Worm (Caenorhabditis elegans) whole organism, young adult: Measurements from ENCODE around the gene K11H12.8.
A peak's percentile ranks its signal among the peaks of the same experiment; 100 is the strongest.

Experiments
- B0019.2 ChIP-seq: fragments of 200-800 bp; sonication (Bioruptor generic); conservative IDR thresholded peaks from 2 replicates; pipeline ENCODE4 v1.3.6; 2022; ENCODE audit warnings: missing genetic modification reagents, missing genetic modification characterization, missing compliant biosample characterization
- B0035.1 ChIP-seq: sonication (generic microtip); optimal IDR thresholded peaks from 2 replicates; lab custom pipeline; 2016; ENCODE audit warnings: missing genetic modification characterization, mild to moderate bottlenecking, missing compliant biosample characterization, missing genotype, missing genetic modification reagents
- C06A6.2 ChIP-seq: fragments of 200-800 bp; sonication (Bioruptor generic); conservative IDR thresholded peaks from 2 replicates; pipeline ENCODE4 v1.3.6; 2022; ENCODE audit warnings: missing genetic modification characterization, missing compliant biosample characterization
- C17E4.6 ChIP-seq: fragments of 200-800 bp; sonication (Bioruptor generic); IDR thresholded peaks from 2 replicates; pipeline ENCODE4 v1.3.6; 2022; ENCODE audit warnings: missing genetic modification reagents, missing genetic modification characterization, missing compliant biosample characterization
- F22D6.2 ChIP-seq: sonication (generic microtip); optimal IDR thresholded peaks from 2 replicates; lab custom pipeline; 2016; ENCODE audit warnings: mild to moderate bottlenecking, missing genetic modification characterization, missing compliant biosample characterization
- F52B5.7 ChIP-seq: sonication (generic microtip); optimal IDR thresholded peaks from 2 replicates; lab custom pipeline; 2016; ENCODE audit warnings: mild to moderate bottlenecking, missing genetic modification characterization, missing compliant biosample characterization
- F55B11.4 ChIP-seq: sonication (generic microtip); optimal IDR thresholded peaks from 2 replicates; lab custom pipeline; 2016; ENCODE audit warnings: missing compliant biosample characterization, missing genetic modification characterization, borderline replicate concordance; ENCODE audit not compliant: insufficient read depth
- F57C9.4 ChIP-seq: sonication (generic microtip); optimal IDR thresholded peaks from 2 replicates; lab custom pipeline; 2017; ENCODE audit warnings: mild to moderate bottlenecking, missing genetic modification characterization, missing compliant biosample characterization
- K11D2.4 ChIP-seq: fragments of 200-800 bp; sonication (Bioruptor generic); IDR thresholded peaks from 2 replicates; pipeline ENCODE4 v1.3.6; 2022; ENCODE audit warnings: missing genetic modification reagents, missing genetic modification characterization, missing compliant biosample characterization
- K12H6.12 ChIP-seq: fragments of 200-800 bp; sonication (Bioruptor generic); optimal IDR thresholded peaks from 2 replicates; lab custom pipeline; 2018; ENCODE audit warnings: mild to moderate bottlenecking, missing genetic modification characterization, missing compliant biosample characterization
- T07F8.4 ChIP-seq: sonication (generic microtip); optimal IDR thresholded peaks from 2 replicates; lab custom pipeline; 2016; ENCODE audit warnings: mild to moderate bottlenecking, missing genetic modification characterization, moderate library complexity, missing compliant biosample characterization
- Y53G8AR.9 ChIP-seq: fragments of 200-800 bp; sonication (Bioruptor generic); conservative IDR thresholded peaks from 2 replicates; pipeline ENCODE4 v1.3.6; 2022; ENCODE audit warnings: missing genetic modification reagents, missing genetic modification characterization, missing compliant biosample characterization
- Y56A3A.18 ChIP-seq: fragments of 200-800 bp; sonication (Bioruptor generic); IDR thresholded peaks from 2 replicates; pipeline ENCODE4 v1.3.6; 2022; ENCODE audit warnings: missing genetic modification reagents, missing genetic modification characterization, missing compliant biosample characterization
- attf-3 ChIP-seq: fragments of 200-800 bp; sonication (Bioruptor generic); conservative IDR thresholded peaks from 2 replicates; pipeline ENCODE4 v1.3.6; 2022; ENCODE audit warnings: missing genetic modification reagents, missing genetic modification characterization, missing compliant biosample characterization
- bed-1 ChIP-seq: fragments of 200-800 bp; sonication (Bioruptor generic); IDR thresholded peaks from 2 replicates; pipeline ENCODE4 v1.3.6; 2022; ENCODE audit warnings: missing genetic modification reagents, missing genetic modification characterization, missing compliant biosample characterization
- ceh-27 ChIP-seq: fragments of 200-800 bp; sonication (Bioruptor generic); optimal IDR thresholded peaks from 2 replicates; lab custom pipeline; 2018; ENCODE audit warnings: mild to moderate bottlenecking, missing genetic modification characterization, moderate library complexity, missing compliant biosample characterization
- ceh-58 ChIP-seq: fragments of 200-800 bp; sonication (Bioruptor generic); IDR thresholded peaks from 2 replicates; pipeline ENCODE4 v1.3.6; 2022; ENCODE audit warnings: missing genetic modification characterization, missing compliant biosample characterization
- ceh-79 ChIP-seq: sonication (generic microtip); optimal IDR thresholded peaks from 2 replicates; lab custom pipeline; 2017; ENCODE audit warnings: mild to moderate bottlenecking, missing genetic modification characterization, missing compliant biosample characterization
- efl-1 ChIP-seq: fragments of 150-350 bp; optimal IDR thresholded peaks from 2 replicates; lab custom pipeline; 2014; ENCODE audit warnings: missing biosample characterization, missing genetic modification reagents, missing genetic modification characterization
- egl-18 ChIP-seq: fragments of 200-800 bp; sonication (Bioruptor generic); IDR thresholded peaks from 2 replicates; pipeline ENCODE4 v1.3.6; 2022; ENCODE audit warnings: missing genetic modification reagents, missing genetic modification characterization, missing compliant biosample characterization
- egrh-3 ChIP-seq: fragments of 200-800 bp; sonication (Bioruptor generic); IDR thresholded peaks from 2 replicates; pipeline ENCODE4 v1.3.6; 2022; ENCODE audit warnings: missing genetic modification reagents, missing genetic modification characterization, missing compliant biosample characterization
- hlh-26 ChIP-seq: fragments of 200-800 bp; sonication (Bioruptor generic); conservative IDR thresholded peaks from 2 replicates; pipeline ENCODE4 v1.3.6; 2022; ENCODE audit warnings: missing genetic modification reagents, missing genetic modification characterization, missing compliant biosample characterization
- hrde-1 ChIP-seq: sonication (generic microtip); optimal IDR thresholded peaks from 2 replicates; lab custom pipeline; 2016; ENCODE audit warnings: missing genetic modification characterization, mild to moderate bottlenecking, missing compliant biosample characterization, moderate library complexity, missing genotype, missing genetic modification reagents, borderline replicate concordance
- hsf-1 ChIP-seq: fragments of 200-800 bp; sonication (Bioruptor generic); IDR thresholded peaks from 2 replicates; pipeline ENCODE4 v1.3.6; 2022; ENCODE audit warnings: missing genetic modification reagents, missing genetic modification characterization, missing compliant biosample characterization
- lag-1 ChIP-seq: fragments of 200-800 bp; sonication (Bioruptor generic); IDR thresholded peaks from 2 replicates; pipeline ENCODE4 v1.3.6; 2022; ENCODE audit warnings: missing genetic modification reagents, missing genetic modification characterization, missing compliant biosample characterization
- let-607 ChIP-seq, 2 experiments: fragments of 200-800 bp in 1 of 2; sonication (Bioruptor generic) in 1 of 2; sonication (generic microtip) in 1 of 2; optimal IDR thresholded peaks; 2 replicates each; lab custom pipeline; 2016 to 2018; ENCODE audit warnings: mild to moderate bottlenecking in 2 of 2, missing compliant biosample characterization in 2 of 2, missing genetic modification characterization in 2 of 2, moderate library complexity in 2 of 2, missing genotype in 1 of 2
- lin-54 ChIP-seq: fragments of 200-800 bp; sonication (Bioruptor generic); optimal IDR thresholded peaks from 2 replicates; lab custom pipeline; 2018; ENCODE audit warnings: mild to moderate bottlenecking, missing genetic modification characterization, missing compliant biosample characterization
- lir-1 ChIP-seq: fragments of 200-800 bp; sonication (Bioruptor generic); conservative IDR thresholded peaks from 2 replicates; pipeline ENCODE4 v1.3.6; 2022; ENCODE audit warnings: missing genetic modification reagents, missing genetic modification characterization, missing compliant biosample characterization
- lsl-1 ChIP-seq: fragments of 200-800 bp; sonication (Bioruptor generic); optimal IDR thresholded peaks from 2 replicates; lab custom pipeline; 2018; ENCODE audit warnings: mild to moderate bottlenecking, missing genetic modification characterization, moderate library complexity, missing compliant biosample characterization
- madf-10 ChIP-seq: sonication (generic microtip); optimal IDR thresholded peaks from 2 replicates; lab custom pipeline; 2016; ENCODE audit warnings: mild to moderate bottlenecking, missing genetic modification characterization, missing compliant biosample characterization
- madf-3 ChIP-seq: fragments of 200-800 bp; sonication (Bioruptor generic); IDR thresholded peaks from 2 replicates; pipeline ENCODE4 v1.3.6; 2022; ENCODE audit warnings: missing genetic modification reagents, missing genetic modification characterization, missing compliant biosample characterization
- madf-6 ChIP-seq: fragments of 200-800 bp; sonication (Bioruptor generic); IDR thresholded peaks from 2 replicates; pipeline ENCODE4 v1.3.6; 2022; ENCODE audit warnings: missing genetic modification reagents, missing genetic modification characterization, missing compliant biosample characterization
- mcd-1 ChIP-seq: fragments of 200-800 bp; sonication (Bioruptor generic); IDR thresholded peaks from 2 replicates; pipeline ENCODE4 v1.3.6; 2022; ENCODE audit warnings: missing genetic modification reagents, missing genetic modification characterization, missing compliant biosample characterization
- mel-28 ChIP-seq: sonication (generic microtip); optimal IDR thresholded peaks from 2 replicates; lab custom pipeline; 2016; ENCODE audit warnings: borderline replicate concordance, mild to moderate bottlenecking, missing genetic modification characterization, missing compliant biosample characterization
- mxl-1 ChIP-seq: sonication (generic microtip); optimal IDR thresholded peaks from 2 replicates; lab custom pipeline; 2016; ENCODE audit warnings: missing genetic modification characterization, missing compliant biosample characterization
- nhr-179 ChIP-seq: sonication (generic microtip); optimal IDR thresholded peaks from 2 replicates; lab custom pipeline; 2016; ENCODE audit warnings: mild to moderate bottlenecking, missing genetic modification characterization, missing compliant biosample characterization
- nhr-90 ChIP-seq: sonication (generic microtip); optimal IDR thresholded peaks from 2 replicates; lab custom pipeline; 2016; ENCODE audit warnings: missing genotype, mild to moderate bottlenecking, missing genetic modification characterization, missing compliant biosample characterization
- pha-4 ChIP-seq: fragments of 150-350 bp; sonication (generic microtip); optimal IDR thresholded peaks from 2 replicates; lab custom pipeline; 2014; ENCODE audit warnings: missing biosample characterization, missing genetic modification reagents, missing genetic modification characterization
- rcor-1 ChIP-seq: fragments of 200-800 bp; sonication (Bioruptor generic); IDR thresholded peaks from 2 replicates; pipeline ENCODE4 v1.3.6; 2022; ENCODE audit warnings: missing genetic modification reagents, missing genetic modification characterization, missing compliant biosample characterization
- sea-2 ChIP-seq: fragments of 200-800 bp; sonication (Bioruptor generic); IDR thresholded peaks from 2 replicates; pipeline ENCODE4 v1.3.6; 2022; ENCODE audit warnings: missing genetic modification characterization, missing compliant biosample characterization
- snpc-1.1 ChIP-seq: sonication (generic microtip); optimal IDR thresholded peaks from 2 replicates; lab custom pipeline; 2017; ENCODE audit warnings: missing genetic modification characterization, mild to moderate bottlenecking, missing compliant biosample characterization, antibody characterized with exemption, moderate library complexity, missing genotype, missing genetic modification reagents; ENCODE audit not compliant: insufficient read depth
- snpc-1.3 ChIP-seq: sonication (generic microtip); optimal IDR thresholded peaks from 2 replicates; lab custom pipeline; 2017; ENCODE audit warnings: missing genetic modification characterization, mild to moderate bottlenecking, missing compliant biosample characterization, antibody characterized with exemption, moderate library complexity, missing genotype, missing genetic modification reagents; ENCODE audit not compliant: insufficient read depth
- unc-130 ChIP-seq: sonication (generic microtip); optimal IDR thresholded peaks from 2 replicates; lab custom pipeline; 2016; ENCODE audit warnings: missing genetic modification reagents, missing genetic modification characterization, missing compliant biosample characterization
- xnd-1 ChIP-seq: sonication (generic microtip); optimal IDR thresholded peaks from 2 replicates; lab custom pipeline; 2016; ENCODE audit warnings: missing genotype, missing genetic modification reagents, missing genetic modification characterization, missing compliant biosample characterization
- ztf-18 ChIP-seq: sonication (generic microtip); optimal IDR thresholded peaks from 2 replicates; lab custom pipeline; 2016; ENCODE audit warnings: missing genotype, mild to moderate bottlenecking, missing genetic modification characterization, missing compliant biosample characterization
- ztf-28 ChIP-seq: fragments of 200-800 bp; sonication (Bioruptor generic); IDR thresholded peaks from 2 replicates; pipeline ENCODE4 v1.3.6; 2022; ENCODE audit warnings: missing genetic modification reagents, missing genetic modification characterization, missing compliant biosample characterization

K11H12.8 gene

ce11 chrIV:682726-683340 is 27.6 kb downstream of the K11H12.8 start (continued):
- TF ChIP-seq bed-1 (GFP tag; lab: Robert Waterston, UW) (no peak), ceh-58 (GFP tag; lab: Robert Waterston, UW) (no peak), Y53G8AR.9 (no peak), mcd-1 (GFP tag; lab: Robert Waterston, UW) (peak; percentile 77), B0019.2 (GFP tag; lab: Robert Waterston, UW) (no peak), Y56A3A.18 (GFP tag; lab: Robert Waterston, UW) (peak; percentile 74; the same call in 1 of the 2 replicates), T07F8.4 (tag; lab: Kevin White, UChicago) (peak; percentile 78), nhr-90 (tag; lab: Kevin White, UChicago) (peak; percentile 86), madf-6 (GFP tag; lab: Robert Waterston, UW) (peak; percentile 44; the same call in 1 of the 2 replicates), ceh-79 (tag; lab: Kevin White, UChicago) (peak; percentile 66), nhr-179 (tag; lab: Kevin White, UChicago) (peak; percentile 56), pha-4 (tag; lab: Kevin White, UChicago) (no peak), madf-3 (GFP tag; lab: Robert Waterston, UW) (no peak), hsf-1 (no peak), sea-2 (GFP tag; lab: Robert Waterston, UW) (no peak), K11D2.4 (GFP tag; lab: Robert Waterston, UW) (peak; percentile 65; the same call in 1 of the 2 replicates), lin-54 (GFP tag; lab: Kevin White, UChicago) (peak; percentile 51), egrh-3 (GFP tag; lab: Robert Waterston, UW) (peak; percentile 60), snpc-1.1 (peak; percentile 17), K12H6.12 (tag; lab: Kevin White, UChicago) (peak; percentile 49), ceh-27 (peak; percentile 75), lag-1 (no peak), C06A6.2 (GFP tag; lab: Robert Waterston, UW) (0 out of 2 replicates have a peak, but pooled peaks have one; percentile 42), F52B5.7 (peak; percentile 78), F22D6.2 (tag; lab: Kevin White, UChicago) (peak; percentile 20), lsl-1 (peak; percentile 33), efl-1 (GFP tag; lab: Kevin White, UChicago) (no peak), B0035.1 (tag; lab: Kevin White, UChicago) (peak; percentile 6), mel-28 (tag; lab: Kevin White, UChicago) (no peak), unc-130 (peak; percentile 64), rcor-1 (GFP tag; lab: Robert Waterston, UW) (peak; percentile 73; the same call in 1 of the 2 replicates), C17E4.6 (GFP tag; lab: Robert Waterston, UW) (no peak), hlh-26 (GFP tag; lab: Robert Waterston, UW) (no peak)
- TF ChIP-seq, all 124 proteins: peak for 82

ce11 chrIV:684197-684596 is 29.0 kb downstream of the K11H12.8 start, which contains the start of gene cutl-28:
Gene cutl-28, plus strand, starts transcription at chrIV:684497.
- TF ChIP-seq let-607 (tag; optimal IDR thresholded peaks at IDR 0.05; lab: Kevin White, UChicago) (no peak), ceh-27 (no peak), attf-3 (GFP tag; lab: Robert Waterston, UW) (no peak), xnd-1 (no peak)

DNA sequence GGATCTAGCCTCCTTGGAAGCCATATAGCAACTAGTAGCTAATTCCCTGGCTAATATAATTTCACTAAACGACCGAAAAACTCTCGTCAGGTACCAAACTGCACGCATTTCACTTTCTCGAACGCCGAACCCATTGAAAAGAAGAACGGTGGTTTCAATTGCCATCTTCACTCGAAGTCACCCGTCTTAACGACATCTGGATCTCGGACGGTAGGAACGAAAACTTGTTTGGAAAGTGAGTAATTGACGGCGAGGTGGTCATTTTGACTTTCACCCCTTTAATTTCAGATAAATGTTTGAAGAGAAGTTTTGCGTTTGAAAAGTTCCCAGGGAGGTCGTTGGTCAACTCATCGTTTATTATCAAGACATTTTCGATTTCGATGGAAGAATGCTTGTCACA is 29.6 kb downstream of the K11H12.8 start:
- TF ChIP-seq F55B11.4 (tag; lab: Kevin White, UChicago) (no peak), egl-18 (no peak), F57C9.4 (no peak), hrde-1 (no peak), ztf-28 (GFP tag; lab: Robert Waterston, UW) (no peak), mxl-1 (tag; lab: Kevin White, UChicago) (no peak), madf-6 (GFP tag; lab: Robert Waterston, UW) (no peak), snpc-1.3 (no peak), madf-10 (no peak), lag-1 (no peak), lir-1 (no peak), ztf-18 (tag; lab: Kevin White, UChicago) (no peak)
